Worm (Caenorhabditis elegans) whole organism, L2 larva: ENCODE results near the gene pri-1.

Experiments
- C34F6.9 ChIP-seq: fragments of 150-350 bp; optimal IDR thresholded peaks from 2 replicates; lab custom pipeline; 2014; ENCODE audit warnings: missing biosample characterization, missing genetic modification characterization
- F13H6.1 ChIP-seq: sonication (generic microtip); optimal IDR thresholded peaks from 2 replicates; lab custom pipeline; 2016; ENCODE audit warnings: missing genetic modification characterization, missing compliant biosample characterization
- R02D3.7 ChIP-seq: fragments of 150-350 bp; optimal IDR thresholded peaks from 2 replicates; lab custom pipeline; 2014; ENCODE audit warnings: missing biosample characterization, missing genetic modification characterization
- ZK546.5 ChIP-seq: sonication (generic microtip); optimal IDR thresholded peaks from 2 replicates; lab custom pipeline; 2017; ENCODE audit warnings: missing biosample characterization, missing genetic modification characterization
- alr-1 ChIP-seq: fragments of 150-350 bp; optimal IDR thresholded peaks from 2 replicates; lab custom pipeline; 2014; ENCODE audit warnings: missing biosample characterization, missing genetic modification characterization
- ama-1 ChIP-seq: fragments of 150-350 bp; optimal IDR thresholded peaks from 2 replicates; lab custom pipeline; 2018; ENCODE audit warnings: inconsistent platforms
- ceh-82 ChIP-seq: fragments of 150-350 bp; optimal IDR thresholded peaks from 2 replicates; lab custom pipeline; 2014; ENCODE audit warnings: missing biosample characterization, missing genetic modification characterization
- crh-2 ChIP-seq: sonication (generic microtip); optimal IDR thresholded peaks from 2 replicates; lab custom pipeline; 2017; ENCODE audit warnings: missing biosample characterization, missing genetic modification characterization
- egl-27 ChIP-seq: sonication (generic microtip); optimal IDR thresholded peaks from 3 replicates; lab custom pipeline; 2017; ENCODE audit warnings: missing biosample characterization, missing genetic modification reagents, missing genetic modification characterization
- fos-1 ChIP-seq: fragments of 150-350 bp; optimal IDR thresholded peaks from 2 replicates; lab custom pipeline; 2014; ENCODE audit warnings: missing biosample characterization, missing genetic modification characterization
- gmeb-1 ChIP-seq: fragments of 150-350 bp; optimal IDR thresholded peaks from 2 replicates; lab custom pipeline; 2014; ENCODE audit warnings: missing biosample characterization, missing genetic modification characterization
- lin-11 ChIP-seq: fragments of 150-350 bp; sonication (generic microtip); optimal IDR thresholded peaks from 2 replicates; lab custom pipeline; 2014; ENCODE audit warnings: missing biosample characterization, missing genetic modification characterization, inconsistent platforms, mixed read lengths
- lin-13 ChIP-seq: fragments of 150-350 bp; optimal IDR thresholded peaks from 2 replicates; lab custom pipeline; 2014; ENCODE audit warnings: missing biosample characterization, missing genetic modification reagents, missing genetic modification characterization
- lin-39 ChIP-seq: fragments of 150-350 bp; optimal IDR thresholded peaks from 2 replicates; lab custom pipeline; 2014; ENCODE audit warnings: missing biosample characterization, missing genetic modification reagents, missing genetic modification characterization
- lsy-2 ChIP-seq, 2 experiments: fragments of 150-350 bp in 1 of 2; sonication (generic microtip) in 1 of 2; optimal IDR thresholded peaks; 2 replicates each; lab custom pipeline; 2014 to 2017; ENCODE audit warnings: missing biosample characterization in 2 of 2, missing genetic modification characterization in 2 of 2
- mab-5 ChIP-seq: fragments of 150-350 bp; optimal IDR thresholded peaks from 2 replicates; lab custom pipeline; 2014; ENCODE audit warnings: missing biosample characterization, missing genetic modification characterization
- mdl-1 ChIP-seq, 2 experiments: fragments of 150-350 bp in 1 of 2; sonication (generic microtip) in 1 of 2; optimal IDR thresholded peaks; 2 replicates each; lab custom pipeline; 2017; ENCODE audit warnings: missing biosample characterization in 2 of 2, missing genetic modification characterization in 2 of 2
- nhr-10 ChIP-seq: sonication (generic microtip); optimal IDR thresholded peaks from 2 replicates; lab custom pipeline; 2017; ENCODE audit warnings: missing biosample characterization, missing genetic modification characterization
- nhr-12 ChIP-seq: fragments of 150-350 bp; optimal IDR thresholded peaks from 2 replicates; lab custom pipeline; 2014; ENCODE audit warnings: missing biosample characterization, missing genetic modification characterization
- nhr-129 ChIP-seq: fragments of 150-350 bp; optimal IDR thresholded peaks from 2 replicates; lab custom pipeline; 2014; ENCODE audit warnings: missing biosample characterization, missing genetic modification characterization
- nhr-21 ChIP-seq: fragments of 150-350 bp; optimal IDR thresholded peaks from 2 replicates; lab custom pipeline; 2014; ENCODE audit warnings: missing biosample characterization, missing genetic modification characterization
- nhr-25 ChIP-seq: fragments of 150-350 bp; sonication (generic microtip); optimal IDR thresholded peaks from 3 replicates; lab custom pipeline; 2014; ENCODE audit warnings: missing biosample characterization, missing genetic modification characterization
- nhr-6 ChIP-seq: fragments of 150-350 bp; optimal IDR thresholded peaks from 2 replicates; lab custom pipeline; 2014; ENCODE audit warnings: missing biosample characterization, missing genetic modification characterization
- nhr-77 ChIP-seq: fragments of 150-350 bp; optimal IDR thresholded peaks from 2 replicates; lab custom pipeline; 2014; ENCODE audit warnings: missing biosample characterization, missing genetic modification characterization
- sem-4 ChIP-seq: fragments of 150-350 bp; optimal IDR thresholded peaks from 2 replicates; lab custom pipeline; 2014; ENCODE audit warnings: missing biosample characterization, missing genetic modification reagents, missing genetic modification characterization
- skn-1 ChIP-seq: sonication (generic microtip); optimal IDR thresholded peaks from 2 replicates; lab custom pipeline; 2017; ENCODE audit warnings: missing biosample characterization, missing genetic modification characterization
- sma-9 ChIP-seq, 2 experiments: fragments of 150-350 bp in 1 of 2; sonication (generic microtip) in 1 of 2; optimal IDR thresholded peaks; 2 replicates each; lab custom pipeline; 2014 to 2016; ENCODE audit warnings: missing genetic modification characterization in 2 of 2, mild to moderate bottlenecking in 1 of 2, missing biosample characterization in 1 of 2, missing compliant biosample characterization in 1 of 2, missing genetic modification reagents in 1 of 2, moderate library complexity in 1 of 2
- unc-39 ChIP-seq: fragments of 150-350 bp; optimal IDR thresholded peaks from 2 replicates; lab custom pipeline; 2014; ENCODE audit warnings: missing biosample characterization, missing genetic modification characterization
- unc-55 ChIP-seq: fragments of 150-350 bp; sonication (generic microtip); optimal IDR thresholded peaks from 3 replicates; lab custom pipeline; 2014; ENCODE audit warnings: missing biosample characterization, missing genetic modification reagents, missing genetic modification characterization
- unc-62 ChIP-seq: fragments of 150-350 bp; optimal IDR thresholded peaks from 2 replicates; lab custom pipeline; 2014; ENCODE audit warnings: missing biosample characterization, missing genetic modification reagents, missing genetic modification characterization
- ztf-1 ChIP-seq: fragments of 200-800 bp; sonication (Bioruptor generic); conservative IDR thresholded peaks from 2 replicates; pipeline ENCODE4 v1.3.6; 2022; ENCODE audit warnings: missing genetic modification characterization, missing compliant biosample characterization
- ztf-4 ChIP-seq: fragments of 150-350 bp; optimal IDR thresholded peaks from 2 replicates; lab custom pipeline; 2014; ENCODE audit warnings: missing biosample characterization, missing genetic modification characterization

The pri-1 gene

ce11 chrIII:9592118-9592517, 22.0 kb downstream of the pri-1 start, which contains the start of gene acox-1.5:
Gene acox-1.5 (minus strand): TSS chrIII:9592192.
- TF ChIP-seq ceh-82 (tag; lab: Kevin White, UChicago) (no peak), F13H6.1 (no peak), ZK546.5 (tag; lab: Kevin White, UChicago) (no peak), nhr-6 (tag; lab: Kevin White, UChicago) (no peak), crh-2 (tag; lab: Kevin White, UChicago) (no peak), fos-1 (tag; lab: Kevin White, UChicago) (peak; percentile 83), ztf-4 (no peak), egl-27 (tag; lab: Kevin White, UChicago) (no peak), lin-39 (tag; lab: Kevin White, UChicago) (no peak), lin-11 (no peak), ama-1 (lab: Kevin White, UChicago) (no peak), nhr-25 (tag; lab: Kevin White, UChicago) (no peak), gmeb-1 (tag; lab: Kevin White, UChicago) (no peak), ztf-1 (GFP tag; lab: Robert Waterston, UW) (no peak), skn-1 (tag; lab: Kevin White, UChicago) (no peak), sma-9 (GFP tag; optimal IDR thresholded peaks at IDR 0.05; lab: Kevin White, UChicago) (peak; percentile 31), sma-9 (tag; optimal IDR thresholded peaks at IDR 0.05; lab: Kevin White, UChicago) (no peak), nhr-10 (tag; lab: Kevin White, UChicago) (no peak)

ce11 chrIII:9590212-9590611, 23.9 kb downstream of the pri-1 start:
- TF ChIP-seq unc-55 (GFP tag; lab: Kevin White, UChicago) (no peak), nhr-6 (tag; lab: Kevin White, UChicago) (no peak), nhr-21 (tag; lab: Kevin White, UChicago) (no peak), fos-1 (tag; lab: Kevin White, UChicago) (peak; percentile 84), unc-62 (GFP tag; lab: Kevin White, UChicago) (no peak), R02D3.7 (tag; lab: Kevin White, UChicago) (no peak), sma-9 (GFP tag; optimal IDR thresholded peaks at IDR 0.05; lab: Kevin White, UChicago) (peak; percentile 82), sma-9 (tag; optimal IDR thresholded peaks at IDR 0.05; lab: Kevin White, UChicago) (no peak), crh-2 (tag; lab: Kevin White, UChicago) (peak; percentile 44), nhr-12 (tag; lab: Kevin White, UChicago) (no peak), lin-39 (tag; lab: Kevin White, UChicago) (no peak)

ce11 chrIII:9585314-9585713, 28.8 kb downstream of the pri-1 start:
- peak; percentile 7 for TF ChIP-seq sem-4 (tag; lab: Kevin White, UChicago)
- TF ChIP-seq mdl-1 (tag; optimal IDR thresholded peaks at IDR 0.05; lab: Kevin White, UChicago) = no peak
- TF ChIP-seq sma-9 (GFP tag; optimal IDR thresholded peaks at IDR 0.05; lab: Kevin White, UChicago) = peak; percentile 28
- TF ChIP-seq sma-9 (tag; optimal IDR thresholded peaks at IDR 0.05; lab: Kevin White, UChicago) = no peak
- no peak for TF ChIP-seq ztf-4
- peak; percentile 8 to 40 for TF ChIP-seq lsy-2 (tag; optimal IDR thresholded peaks at IDR 0.05; lab: Kevin White, UChicago)

ce11 chrIII:9583224-9583623, 30.9 kb downstream of the pri-1 start:
- peak; percentile 42 for TF ChIP-seq C34F6.9 (tag; lab: Kevin White, UChicago)
- no peak for TF ChIP-seq F13H6.1

- no peak for TF ChIP-seq unc-39 (tag; lab: Kevin White, UChicago)
- peak; percentile 5 for TF ChIP-seq fos-1 (tag; lab: Kevin White, UChicago)
- TF ChIP-seq, all 48 proteins: peak for 1
These were observed 31.8 kb downstream of the pri-1 start, which contains the start of gene C48B4.3 for ce11 chrIII:9582240-9582639. Gene C48B4.3 (minus strand): TSS chrIII:9582388.

DNA sequence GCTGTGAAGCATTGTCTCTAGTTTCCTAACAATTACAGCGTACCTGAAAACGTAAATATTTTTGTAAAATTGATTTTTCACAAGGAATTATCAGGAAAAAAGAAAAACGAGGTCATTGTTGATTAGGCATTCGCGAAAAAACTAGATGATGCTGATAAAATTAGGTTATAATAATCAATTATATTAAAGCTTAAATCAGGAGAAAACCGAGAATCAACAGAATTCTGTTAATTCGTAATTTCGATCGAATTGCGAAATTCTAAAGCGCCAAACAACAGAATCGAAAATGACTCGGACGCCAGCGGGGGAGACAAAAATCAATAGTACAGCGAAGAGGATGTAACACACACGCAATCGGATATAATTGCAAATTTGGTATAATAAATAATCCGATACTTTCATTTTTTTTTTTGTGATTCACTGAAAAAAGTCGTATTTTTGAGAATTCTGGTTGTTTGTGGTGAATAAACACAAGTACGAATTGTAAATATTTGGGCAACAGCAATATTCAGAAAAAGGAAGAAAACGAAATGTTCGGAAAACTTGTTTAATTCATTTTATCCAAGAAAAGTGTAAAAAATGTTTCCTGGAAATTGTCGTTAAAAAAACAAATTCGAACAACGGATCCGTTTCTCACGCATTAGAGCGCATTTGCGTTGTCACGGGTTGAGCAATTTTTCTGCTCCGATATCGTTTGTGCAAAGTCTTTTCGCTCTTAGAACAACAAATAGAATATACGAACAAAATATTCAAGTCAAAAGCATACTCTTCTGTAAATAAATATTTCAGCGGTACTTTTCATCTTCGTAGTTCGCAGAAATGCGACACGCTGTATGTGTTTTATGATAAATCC, 33.8 kb downstream of the pri-1 start, which contains the start of gene ced-7:
ced-7 (minus strand) TSS at position 51 of the 853 bp plus-strand sequence.
- TF ChIP-seq lsy-2 (tag; optimal IDR thresholded peaks at IDR 0.05; lab: Kevin White, UChicago) (peak in 1 of 2 experiments; percentile 54), alr-1 (tag; lab: Kevin White, UChicago) (no peak), nhr-129 (tag; lab: Kevin White, UChicago) (peak; percentile 60), C34F6.9 (tag; lab: Kevin White, UChicago) (peak; percentile 75), nhr-77 (tag; lab: Kevin White, UChicago) (no peak), mab-5 (tag; lab: Kevin White, UChicago) (no peak), lin-13 (GFP tag; lab: Kevin White, UChicago) (peak; percentile 18), lin-39 (tag; lab: Kevin White, UChicago) (no peak), ama-1 (lab: Kevin White, UChicago) (no peak), nhr-12 (tag; lab: Kevin White, UChicago) (no peak), nhr-25 (tag; lab: Kevin White, UChicago) (no peak), crh-2 (tag; lab: Kevin White, UChicago) (peak; percentile 22), unc-55 (GFP tag; lab: Kevin White, UChicago) (peak; percentile 44), ztf-4 (no peak), egl-27 (tag; lab: Kevin White, UChicago) (no peak)
